Fruit fly (Drosophila melanogaster) whole organism, embryonic: ENCODE data around the gene CG9550.

Experiments
- Awh ChIP-seq: fragments of 200-800 bp; sonication (Bioruptor generic); IDR thresholded peaks from 2 replicates; pipeline ENCODE4, ENCODE4 v1.3.6; 2022; ENCODE audit warnings: missing biosample characterization, missing genetic modification characterization
- B-H1 ChIP-seq: fragments of 200-800 bp; sonication (Bioruptor generic); IDR thresholded peaks from 3 replicates; pipeline ENCODE4 v1.3.6; 2022; ENCODE audit warnings: missing biosample characterization, missing genetic modification characterization
- CG11695 ChIP-seq: fragments of 200-800 bp; sonication (Bioruptor generic); IDR thresholded peaks from 3 replicates; pipeline ENCODE4 v1.3.6; 2022; ENCODE audit warnings: missing biosample characterization, missing genetic modification characterization
- CG12219 ChIP-seq: fragments of 200-800 bp; sonication (Bioruptor generic); optimal IDR thresholded peaks from 3 replicates; lab custom pipeline; 2018; ENCODE audit warnings: missing biosample characterization, mild to moderate bottlenecking, missing genetic modification characterization
- CG12659 ChIP-seq: fragments of 200-800 bp; sonication (Bioruptor generic); optimal IDR thresholded peaks from 3 replicates; lab custom pipeline; 2017; ENCODE audit warnings: mild to moderate bottlenecking, missing biosample characterization, missing genetic modification reagents, missing genetic modification characterization
- CG13296 ChIP-seq: fragments of 200-800 bp; sonication (Bioruptor generic); optimal IDR thresholded peaks from 3 replicates; lab custom pipeline; 2018; ENCODE audit warnings: missing biosample characterization, mild to moderate bottlenecking, missing genetic modification characterization
- CG15601 ChIP-seq: fragments of 200-800 bp; sonication (Bioruptor generic); optimal IDR thresholded peaks from 3 replicates; lab custom pipeline; 2019; ENCODE audit warnings: missing biosample characterization, mild to moderate bottlenecking, missing genetic modification characterization, moderate library complexity
- CG17361 ChIP-seq: fragments of 200-800 bp; sonication (Bioruptor generic); IDR thresholded peaks from 3 replicates; pipeline ENCODE4 v1.3.6; 2022; ENCODE audit warnings: missing biosample characterization, missing genetic modification characterization
- CG17612 ChIP-seq: fragments of 200-800 bp; sonication (Bioruptor generic); IDR thresholded peaks from 2 replicates; pipeline ENCODE4 v1.3.6; 2022; ENCODE audit warnings: missing biosample characterization, missing genetic modification characterization
- CG2712 ChIP-seq: fragments of 200-800 bp; optimal IDR thresholded peaks from 3 replicates; lab custom pipeline; 2019; ENCODE audit warnings: missing biosample characterization, mild to moderate bottlenecking, missing genetic modification characterization, moderate library complexity
- CG31224 ChIP-seq: fragments of 200-800 bp; sonication (Bioruptor generic); IDR thresholded peaks from 2 replicates; pipeline ENCODE4 v1.3.6; 2022; ENCODE audit warnings: missing biosample characterization, missing genetic modification characterization
- CG32532 ChIP-seq: fragments of 200-800 bp; sonication (Bioruptor generic); IDR thresholded peaks from 2 replicates; pipeline ENCODE4 v1.3.6; 2022; ENCODE audit warnings: missing biosample characterization, missing genetic modification characterization
- CG32772 ChIP-seq: fragments of 200-800 bp; sonication (Bioruptor generic); IDR thresholded peaks from 2 replicates; pipeline ENCODE4 v1.3.6; 2022; ENCODE audit warnings: missing biosample characterization, missing genetic modification characterization
- CG33213 ChIP-seq: fragments of 200-800 bp; sonication (Bioruptor generic); optimal IDR thresholded peaks from 3 replicates; lab custom pipeline; 2016; ENCODE audit warnings: missing biosample characterization, missing genetic modification characterization
- CG33557 ChIP-seq: fragments of 200-800 bp; sonication (Bioruptor generic); optimal IDR thresholded peaks from 2 replicates; lab custom pipeline; 2019; ENCODE audit warnings: missing biosample characterization, mild to moderate bottlenecking, missing genetic modification characterization, moderate library complexity
- CG34376 ChIP-seq: fragments of 200-800 bp; sonication (Bioruptor generic); optimal IDR thresholded peaks from 2 replicates; lab custom pipeline; 2018; ENCODE audit warnings: missing biosample characterization, mild to moderate bottlenecking, missing genetic modification characterization
- CG34422 ChIP-seq: fragments of 200-800 bp; sonication (Bioruptor generic); IDR thresholded peaks from 3 replicates; pipeline ENCODE4 v1.3.6; 2022; ENCODE audit warnings: missing biosample characterization, missing genetic modification characterization
- CG4404 ChIP-seq: fragments of 200-800 bp; sonication (Bioruptor generic); IDR thresholded peaks from 2 replicates; pipeline ENCODE4 v1.3.6; 2022; ENCODE audit warnings: missing biosample characterization, missing genetic modification characterization
- CG4707 ChIP-seq: fragments of 200-800 bp; sonication (Bioruptor generic); optimal IDR thresholded peaks from 2 replicates; lab custom pipeline; 2018; ENCODE audit warnings: missing biosample characterization, mild to moderate bottlenecking, missing genetic modification characterization, moderate library complexity
- CG6175 ChIP-seq: fragments of 200-800 bp; sonication (Bioruptor generic); IDR thresholded peaks from 3 replicates; pipeline ENCODE4 v1.3.6; 2022; ENCODE audit warnings: missing biosample characterization, missing genetic modification characterization
- CG7556 ChIP-seq: fragments of 200-800 bp; sonication (Bioruptor generic); optimal IDR thresholded peaks from 2 replicates; lab custom pipeline; 2017; ENCODE audit warnings: missing biosample characterization, mild to moderate bottlenecking, missing genetic modification characterization
- CG7928 ChIP-seq: fragments of 200-800 bp; sonication (Bioruptor generic); optimal IDR thresholded peaks from 2 replicates; lab custom pipeline; 2017; ENCODE audit warnings: missing biosample characterization, mild to moderate bottlenecking, missing genetic modification characterization
- CG8089 ChIP-seq: fragments of 200-800 bp; sonication (Bioruptor generic); optimal IDR thresholded peaks from 3 replicates; lab custom pipeline; 2016; ENCODE audit warnings: missing biosample characterization, missing genetic modification characterization
- CG8944 ChIP-seq: fragments of 200-800 bp; sonication (Bioruptor generic); optimal IDR thresholded peaks from 3 replicates; lab custom pipeline; 2016; ENCODE audit warnings: missing biosample characterization, missing genetic modification characterization
- CG9215 ChIP-seq: fragments of 200-800 bp; sonication (Bioruptor generic); IDR thresholded peaks from 2 replicates; pipeline ENCODE4 v1.3.6; 2022; ENCODE audit warnings: missing biosample characterization, missing genetic modification characterization
- CG9932 ChIP-seq: fragments of 200-800 bp; sonication (Bioruptor generic); IDR thresholded peaks from 2 replicates; pipeline ENCODE4 v1.3.6; 2022; ENCODE audit warnings: missing biosample characterization, missing genetic modification characterization
- D ChIP-seq, 2 experiments: fragments of 200-800 bp in 1 of 2; fragments of >200 bp in 1 of 2; sonication (Bioruptor generic) in 1 of 2; optimal IDR thresholded peaks; 2 replicates in 1 of 2; 3 replicates in 1 of 2; lab custom pipeline; 2017; ENCODE audit warnings: mild to moderate bottlenecking in 1 of 2, missing biosample characterization in 1 of 2, missing genetic modification characterization in 1 of 2, missing genetic modification reagents in 1 of 2
- ERR ChIP-seq: fragments of 200-800 bp; sonication (Bioruptor generic); optimal IDR thresholded peaks from 2 replicates; lab custom pipeline; 2016; ENCODE audit warnings: missing biosample characterization, missing genetic modification characterization
- Fer1 ChIP-seq: fragments of 200-800 bp; sonication (Bioruptor generic); optimal IDR thresholded peaks from 2 replicates; lab custom pipeline; 2017; ENCODE audit warnings: missing biosample characterization, mild to moderate bottlenecking, missing genetic modification characterization
- H2.0 ChIP-seq: fragments of 200-800 bp; sonication (Bioruptor generic); IDR thresholded peaks from 2 replicates; pipeline ENCODE4 v1.3.6; 2022; ENCODE audit warnings: missing biosample characterization, missing genetic modification characterization
- Lim3 ChIP-seq: fragments of 200-800 bp; sonication (Bioruptor generic); IDR thresholded peaks from 2 replicates; pipeline ENCODE4 v1.3.6; 2022; ENCODE audit warnings: missing biosample characterization, missing genetic modification characterization
- Max ChIP-seq: fragments of 200-800 bp; sonication (Bioruptor generic); optimal IDR thresholded peaks from 2 replicates; lab custom pipeline; 2016; ENCODE audit warnings: missing biosample characterization, mild to moderate bottlenecking, missing genetic modification characterization
- NK7.1 ChIP-seq: fragments of 200-800 bp; sonication (Bioruptor generic); optimal IDR thresholded peaks from 3 replicates; lab custom pipeline; 2016; ENCODE audit warnings: missing biosample characterization, missing genetic modification characterization
- Oaz ChIP-seq: fragments of 200-800 bp; sonication (Bioruptor generic); IDR thresholded peaks from 2 replicates; pipeline ENCODE4 v1.3.6; 2022; ENCODE audit warnings: missing biosample characterization, missing genetic modification characterization
- Ravus ChIP-seq: fragments of 200-800 bp; sonication (Bioruptor generic); IDR thresholded peaks from 2 replicates; pipeline ENCODE4 v1.3.6; 2022; ENCODE audit warnings: missing biosample characterization, missing genetic modification characterization
- ac ChIP-seq: fragments of 200-800 bp; sonication (Bioruptor generic); optimal IDR thresholded peaks from 3 replicates; lab custom pipeline; 2017; ENCODE audit warnings: missing biosample characterization, mild to moderate bottlenecking, missing genetic modification characterization
- bbx ChIP-seq: fragments of 200-800 bp; sonication (Bioruptor generic); IDR thresholded peaks from 2 replicates; pipeline ENCODE4 v1.3.6; 2022; ENCODE audit warnings: missing biosample characterization, missing genetic modification characterization; ENCODE audit not compliant: partially characterized antibody
- crc ChIP-seq: fragments of 200-800 bp; sonication (Bioruptor generic); optimal IDR thresholded peaks from 2 replicates; lab custom pipeline; 2016; ENCODE audit warnings: missing biosample characterization, missing genetic modification characterization
- croc ChIP-seq: fragments of 200-800 bp; sonication (Bioruptor generic); conservative IDR thresholded peaks from 3 replicates; pipeline ENCODE4 v1.3.6; 2022; ENCODE audit warnings: missing biosample characterization, missing genetic modification characterization
- fu2 ChIP-seq: fragments of 200-800 bp; sonication (Bioruptor generic); optimal IDR thresholded peaks from 2 replicates; lab custom pipeline; 2016; ENCODE audit warnings: missing biosample characterization, missing genetic modification characterization
- hbn ChIP-seq: fragments of 200-800 bp; sonication (Bioruptor generic); IDR thresholded peaks from 2 replicates; pipeline ENCODE4 v1.3.6; 2022; ENCODE audit warnings: missing biosample characterization, missing genetic modification characterization; ENCODE audit not compliant: partially characterized antibody
- hkb ChIP-seq, 2 experiments: fragments of 200-800 bp in 1 of 2; fragments of >200 bp in 1 of 2; sonication (Bioruptor generic) in 1 of 2; IDR thresholded peaks in 1 of 2; optimal IDR thresholded peaks in 1 of 2; 2 replicates each; pipeline versions ENCODE4 v1.3.6 to Lab custom; 2017 to 2022; ENCODE audit warnings: missing biosample characterization in 1 of 2, missing genetic modification characterization in 1 of 2
- lola ChIP-seq, 3 experiments: fragments of >200 bp in 2 of 3; fragments of 200-800 bp in 1 of 3; sonication (Bioruptor generic) in 1 of 3; optimal IDR thresholded peaks; 2 replicates each; lab custom pipeline; 2017 to 2019; ENCODE audit warnings: missing biosample characterization in 3 of 3, missing genetic modification characterization in 3 of 3, mild to moderate bottlenecking in 1 of 3, moderate library complexity in 1 of 3
- mld ChIP-seq: fragments of 200-800 bp; sonication (Bioruptor generic); IDR thresholded peaks from 3 replicates; pipeline ENCODE4 v1.3.6; 2022; ENCODE audit warnings: missing biosample characterization, missing genetic modification characterization; ENCODE audit not compliant: partially characterized antibody
- nerfin-1 ChIP-seq: fragments of 200-800 bp; sonication (Bioruptor generic); optimal IDR thresholded peaks from 3 replicates; lab custom pipeline; 2019; ENCODE audit warnings: missing biosample characterization, mild to moderate bottlenecking, missing genetic modification characterization, moderate library complexity
- nerfin-2 ChIP-seq: fragments of 200-800 bp; sonication (Bioruptor generic); IDR thresholded peaks from 2 replicates; pipeline ENCODE4 v1.3.6; 2022; ENCODE audit warnings: missing biosample characterization, missing genetic modification characterization; ENCODE audit not compliant: partially characterized antibody
- nom ChIP-seq: fragments of 200-800 bp; sonication (Bioruptor generic); optimal IDR thresholded peaks from 2 replicates; lab custom pipeline; 2017; ENCODE audit warnings: missing biosample characterization, missing genetic modification characterization, mild to moderate bottlenecking, moderate library complexity, missing genetic modification reagents
- oc ChIP-seq: fragments of 200-800 bp; sonication (Bioruptor generic); optimal IDR thresholded peaks from 2 replicates; lab custom pipeline; 2018; ENCODE audit warnings: missing biosample characterization, mild to moderate bottlenecking, missing genetic modification characterization, moderate library complexity
- sd ChIP-seq: fragments of 200-800 bp; sonication (Bioruptor generic); optimal IDR thresholded peaks from 3 replicates; lab custom pipeline; 2018; ENCODE audit warnings: missing biosample characterization, mild to moderate bottlenecking, missing genetic modification characterization, moderate library complexity
- toy ChIP-seq: fragments of 200-800 bp; sonication (Bioruptor generic); IDR thresholded peaks from 2 replicates; pipeline ENCODE4 v1.3.6; 2022; ENCODE audit warnings: missing biosample characterization, missing genetic modification characterization

CG9550 gene

dm6 chr2L:6461497-6461896, 35.4 kb upstream of the CG9550 start (continued):
- TF ChIP-seq hkb (optimal IDR thresholded peaks at IDR 0.05; lab: Kevin White, UChicago), result no peak
- TF ChIP-seq hkb (GFP tag; IDR thresholded peaks at IDR 0.05; lab: Robert Waterston, UW), result peak; percentile 35; the same call in 1 of the 2 replicates
- no peak for TF ChIP-seq CG34376
- TF ChIP-seq CG9932, result no peak
- TF ChIP-seq Fer1 (GFP tag; lab: Kevin White, UChicago), result peak; percentile 52
- TF ChIP-seq CG7556 (GFP tag; lab: Kevin White, UChicago), result no peak
- TF ChIP-seq CG2712 (tag; lab: Kevin White, UChicago), result peak; percentile 16
- peak; percentile 56 for TF ChIP-seq CG12219 (GFP tag; lab: Kevin White, UChicago)
- TF ChIP-seq oc (tag; lab: Kevin White, UChicago), result peak; percentile 4
- TF ChIP-seq hbn (GFP tag; lab: Robert Waterston, UW), result no peak
- TF ChIP-seq Oaz (GFP tag; lab: Robert Waterston, UW), result no peak
- no peak for TF ChIP-seq CG4404
- no peak for TF ChIP-seq nerfin-2 (GFP tag; lab: Robert Waterston, UW)
- peak; percentile 63; the same call in 1 of the 3 replicates for TF ChIP-seq CG11695 (GFP tag; lab: Robert Waterston, UW)
- no peak for TF ChIP-seq D (optimal IDR thresholded peaks at IDR 0.05; lab: Kevin White, UChicago)
- peak; percentile 50 for TF ChIP-seq D (GFP tag; optimal IDR thresholded peaks at IDR 0.05; lab: Kevin White, UChicago)
- TF ChIP-seq CG32532 (GFP tag; lab: Robert Waterston, UW), result no peak
- no peak for TF ChIP-seq CG6175 (GFP tag; lab: Robert Waterston, UW)
- TF ChIP-seq CG34422 (GFP tag; lab: Robert Waterston, UW), result no peak
- TF ChIP-seq Lim3 (GFP tag; lab: Robert Waterston, UW), result no peak
- TF ChIP-seq CG33213, result peak; percentile 33
- TF ChIP-seq nom (GFP tag; lab: Kevin White, UChicago), result no peak
- no peak for TF ChIP-seq ac
- peak; percentile 55 for TF ChIP-seq CG4707 (GFP tag; lab: Kevin White, UChicago)
- TF ChIP-seq B-H1 (GFP tag; lab: Robert Waterston, UW), result no peak; the same call in 2 of the 3 replicates
- peak in 1 of 3 experiments; percentile 5 for TF ChIP-seq lola (GFP tag; optimal IDR thresholded peaks at IDR 0.05; lab: Kevin White, UChicago)
- TF ChIP-seq toy, result no peak
- TF ChIP-seq CG13296 (GFP tag; lab: Kevin White, UChicago), result peak; percentile 19
- TF ChIP-seq CG8089 (GFP tag; lab: Kevin White, UChicago), result no peak
- no peak for TF ChIP-seq bbx
- peak; percentile 12 for TF ChIP-seq CG15601 (tag; lab: Kevin White, UChicago)
- no peak for TF ChIP-seq CG8944 (GFP tag; lab: Kevin White, UChicago)
- TF ChIP-seq CG12659 (GFP tag; lab: Kevin White, UChicago), result peak; percentile 18
- no peak for TF ChIP-seq NK7.1
- TF ChIP-seq nerfin-1 (tag; lab: Kevin White, UChicago), result peak; percentile 25
- no peak for TF ChIP-seq CG33557
- no peak for TF ChIP-seq Max (GFP tag; lab: Kevin White, UChicago)
- no peak for TF ChIP-seq H2.0 (GFP tag; lab: Robert Waterston, UW)
- TF ChIP-seq CG31224 (GFP tag; lab: Robert Waterston, UW), result no peak
- TF ChIP-seq CG17612 (GFP tag; lab: Robert Waterston, UW), result no peak
- TF ChIP-seq sd (tag; lab: Kevin White, UChicago), result no peak
- no peak for TF ChIP-seq CG7928
- TF ChIP-seq fu2, result no peak
- no peak for TF ChIP-seq CG17361 (GFP tag; lab: Robert Waterston, UW)
- no peak for TF ChIP-seq Ravus (GFP tag; lab: Robert Waterston, UW)
- no peak for TF ChIP-seq crc (GFP tag; lab: Kevin White, UChicago)
- TF ChIP-seq Awh (GFP tag; lab: Robert Waterston, UW), result peak; percentile 46; the same call in 1 of the 2 replicates
- TF ChIP-seq CG32772, result no peak
- no peak for TF ChIP-seq CG9215 (GFP tag; lab: Robert Waterston, UW)
- no peak for TF ChIP-seq mld (GFP tag; lab: Robert Waterston, UW)
- TF ChIP-seq croc (GFP tag; lab: Robert Waterston, UW), result no peak
- no peak for TF ChIP-seq ERR (GFP tag; lab: Kevin White, UChicago)
